Fruit fly (Drosophila melanogaster): Measurements from ENCODE around the gene ome.

ome gene

DNA sequence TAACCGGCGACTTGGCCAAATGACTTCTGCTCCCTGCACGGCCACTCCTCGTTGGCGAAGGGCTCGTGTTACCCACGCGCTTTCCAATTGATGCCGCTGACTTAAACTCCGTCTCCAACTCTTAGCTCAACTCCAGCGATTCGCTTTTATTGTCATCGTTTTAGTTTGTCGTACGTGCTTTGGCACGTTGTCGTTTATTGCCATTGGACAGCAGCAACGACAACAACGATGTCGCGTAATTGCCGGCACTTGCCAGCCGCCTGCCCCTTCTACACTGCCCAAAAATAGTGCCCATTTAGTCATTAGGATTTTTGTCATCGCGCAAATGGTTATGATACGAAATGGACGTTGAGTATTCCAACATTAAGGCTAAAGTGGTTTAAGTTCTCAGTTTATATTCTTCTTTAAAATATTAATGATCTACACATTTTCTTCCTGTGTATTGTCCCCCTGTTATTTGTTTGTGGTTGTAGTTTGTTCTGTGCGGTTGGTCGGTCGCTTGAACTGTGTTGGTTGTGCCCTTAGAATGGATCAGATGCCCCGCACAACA, 6.8 kb upstream of the ome start (continued):
- TF ChIP-seq CG4854 (GFP tag; optimal IDR thresholded peaks at IDR 0.05): peak; percentile 89
- TF ChIP-seq HLHmδ (GFP tag; optimal IDR thresholded peaks at IDR 0.05): no peak
- peak; percentile 54 for TF ChIP-seq schlank (tag; optimal IDR thresholded peaks at IDR 0.05)
- TF ChIP-seq tgo (GFP tag; IDR thresholded peaks at IDR 0.05): peak; percentile 85
- TF ChIP-seq MESR4 (GFP tag; optimal IDR thresholded peaks at IDR 0.05): peak; percentile 47
- TF ChIP-seq CG17912 (GFP tag; optimal IDR thresholded peaks at IDR 0.05): peak; percentile 68
- peak; percentile 73 for TF ChIP-seq CG12104 (GFP tag; optimal IDR thresholded peaks at IDR 0.05)
- peak; percentile 92 for TF ChIP-seq az2 (GFP tag; optimal IDR thresholded peaks at IDR 0.05)
- TF ChIP-seq HmgZ (tag; optimal IDR thresholded peaks at IDR 0.05): peak; percentile 88
- TF ChIP-seq YL-1 (GFP tag; optimal IDR thresholded peaks at IDR 0.05): peak; percentile 27
- TF ChIP-seq ash1 (GFP tag; optimal IDR thresholded peaks at IDR 0.05): peak; percentile 44
- peak; percentile 88 for TF ChIP-seq gcm (GFP tag; optimal IDR thresholded peaks at IDR 0.05)
- TF ChIP-seq fu2 (GFP tag; optimal IDR thresholded peaks at IDR 0.05): peak; percentile 81
- peak; percentile 91 to 92 for TF ChIP-seq dpn (GFP tag; optimal IDR thresholded peaks at IDR 0.05)
- TF ChIP-seq pum (GFP tag; optimal IDR thresholded peaks at IDR 0.05): peak; percentile 89
- peak in 1 of 2 experiments; percentile 20 for TF ChIP-seq insv (GFP tag; optimal IDR thresholded peaks at IDR 0.05)
- TF ChIP-seq gce (GFP tag; IDR thresholded peaks at IDR 0.05): peak; percentile 80; the same call in 2 of the 3 replicates
- TF ChIP-seq trh (GFP tag; optimal IDR thresholded peaks at IDR 0.05): peak; percentile 79
- TF ChIP-seq so (GFP tag; IDR thresholded peaks at IDR 0.05): peak; percentile 85
- TF ChIP-seq CG9817 (tag; optimal IDR thresholded peaks at IDR 0.05): peak; percentile 81
- TF ChIP-seq Hr3 (GFP tag; optimal IDR thresholded peaks at IDR 0.05): peak; percentile 81
- 0 out of 2 replicates have a peak, but pooled peaks have one; percentile 15 for TF ChIP-seq CG4360 (GFP tag; IDR thresholded peaks at IDR 0.05)
- TF ChIP-seq CG11723 (GFP tag; optimal IDR thresholded peaks at IDR 0.05): peak; percentile 84
- TF ChIP-seq CG4617 (GFP tag; optimal IDR thresholded peaks at IDR 0.05; ENCODE audit: borderline replicate concordance): peak; percentile 65
- TF ChIP-seq CG13424 (tag; optimal IDR thresholded peaks at IDR 0.05): peak; percentile 91
- TF ChIP-seq hbn (GFP tag; IDR thresholded peaks at IDR 0.05; ENCODE audit: partially characterized antibody): no peak
- TF ChIP-seq HLH54F (GFP tag; optimal IDR thresholded peaks at IDR 0.05): peak; percentile 87
- TF ChIP-seq Ssrp (tag; optimal IDR thresholded peaks at IDR 0.05): peak; percentile 85
- peak; percentile 51 for TF ChIP-seq CG31365 (tag; optimal IDR thresholded peaks at IDR 0.05)
- TF ChIP-seq lola (GFP tag; optimal IDR thresholded peaks at IDR 0.05): peak in 1 of 3 experiments; percentile 89
- TF ChIP-seq vnd (GFP tag; IDR thresholded peaks at IDR 0.05; ENCODE audit: partially characterized antibody): no peak
- peak; percentile 83 for TF ChIP-seq CG13775 (GFP tag; optimal IDR thresholded peaks at IDR 0.05)
- TF ChIP-seq ttk (GFP tag; IDR thresholded peaks at IDR 0.05): peak; percentile 86
- peak; percentile 76 for TF ChIP-seq scrt (GFP tag; optimal IDR thresholded peaks at IDR 0.05)
- TF ChIP-seq Hmx (GFP tag; optimal IDR thresholded peaks at IDR 0.05): peak; percentile 64
- peak; percentile 91 for TF ChIP-seq CG15269 (tag; optimal IDR thresholded peaks at IDR 0.05)
- TF ChIP-seq peb (GFP tag; IDR thresholded peaks at IDR 0.05): peak; percentile 72
- TF ChIP-seq emc (GFP tag; optimal IDR thresholded peaks at IDR 0.05): peak; percentile 75
- peak; percentile 71 for TF ChIP-seq dimm (GFP tag; IDR thresholded peaks at IDR 0.05)
- TF ChIP-seq CG7839 (tag; optimal IDR thresholded peaks at IDR 0.05): peak; percentile 93
- TF ChIP-seq Oaz (GFP tag; IDR thresholded peaks at IDR 0.05): peak; percentile 37; the same call in 1 of the 2 replicates
- TF ChIP-seq CG9609 (GFP tag; optimal IDR thresholded peaks at IDR 0.05): peak; percentile 83
- peak; percentile 2 for TF ChIP-seq luna (GFP tag; optimal IDR thresholded peaks at IDR 0.05)
- TF ChIP-seq br (optimal IDR thresholded peaks at IDR 0.05): no peak
- TF ChIP-seq tll (GFP tag; optimal IDR thresholded peaks at IDR 0.05): no peak
- TF ChIP-seq CG5245 (GFP tag; optimal IDR thresholded peaks at IDR 0.05): peak; percentile 89
- TF ChIP-seq Dip3 (GFP tag; optimal IDR thresholded peaks at IDR 0.05): peak; percentile 79
- TF ChIP-seq bcd (GFP tag; optimal IDR thresholded peaks at IDR 0.05): peak; percentile 88
- TF ChIP-seq kay (GFP tag; optimal IDR thresholded peaks at IDR 0.05): peak; percentile 83
- TF ChIP-seq Opbp (GFP tag; IDR thresholded peaks at IDR 0.05; ENCODE audit: partially characterized antibody): no peak

Data from whole organism, embryonic.